Worm (Caenorhabditis elegans) whole organism, mixed stage, embryonic: ENCODE data around the gene Y44A6D.6.

Experiments used
- blmp-1 ChIP-seq: fragments of 150-350 bp; optimal IDR thresholded peaks from 2 replicates; lab custom pipeline; 2014; ENCODE audit warnings: missing biosample characterization, missing genetic modification characterization
- elt-1 ChIP-seq: sonication (generic microtip); optimal IDR thresholded peaks from 2 replicates; lab custom pipeline; 2017; ENCODE audit warnings: missing genetic modification characterization, mild to moderate bottlenecking, missing compliant biosample characterization, antibody characterized with exemption, moderate library complexity, borderline replicate concordance; ENCODE audit not compliant: insufficient read depth
- lin-13 ChIP-seq: fragments of 150-350 bp; optimal IDR thresholded peaks from 2 replicates; lab custom pipeline; 2014; ENCODE audit warnings: missing biosample characterization, missing genetic modification characterization
- mab-5 ChIP-seq: fragments of 150-350 bp; optimal IDR thresholded peaks from 2 replicates; lab custom pipeline; 2014; ENCODE audit warnings: missing biosample characterization, missing genetic modification characterization
- mep-1 ChIP-seq: fragments of 150-350 bp; optimal IDR thresholded peaks from 2 replicates; lab custom pipeline; 2017; ENCODE audit warnings: missing biosample characterization, missing genetic modification reagents, missing genetic modification characterization, inconsistent platforms
- nhr-12 ChIP-seq: fragments of 150-350 bp; optimal IDR thresholded peaks from 2 replicates; lab custom pipeline; 2014; ENCODE audit warnings: missing biosample characterization, missing genetic modification characterization
- nhr-237 ChIP-seq: fragments of 150-350 bp; optimal IDR thresholded peaks from 2 replicates; lab custom pipeline; 2014; ENCODE audit warnings: missing biosample characterization, missing genetic modification characterization
- nhr-28 ChIP-seq: fragments of 150-350 bp; optimal IDR thresholded peaks from 2 replicates; lab custom pipeline; 2014; ENCODE audit warnings: missing biosample characterization, missing genetic modification characterization
- sptf-1 ChIP-seq: sonication (generic microtip); optimal IDR thresholded peaks from 2 replicates; lab custom pipeline; 2017; ENCODE audit warnings: mild to moderate bottlenecking, missing genetic modification characterization, moderate library complexity, missing compliant biosample characterization
- tbx-8 ChIP-seq: fragments of 200-800 bp; sonication (Bioruptor generic); optimal IDR thresholded peaks from 2 replicates; lab custom pipeline; 2018; ENCODE audit warnings: mild to moderate bottlenecking, missing genetic modification characterization, moderate library complexity, missing compliant biosample characterization
- unc-120 ChIP-seq: sonication (generic microtip); optimal IDR thresholded peaks from 2 replicates; lab custom pipeline; 2017; ENCODE audit warnings: missing genetic modification characterization, missing compliant biosample characterization; ENCODE audit not compliant: poor library complexity, severe bottlenecking
- unc-39 ChIP-seq: fragments of 150-350 bp; optimal IDR thresholded peaks from 2 replicates; lab custom pipeline; 2014; ENCODE audit warnings: missing biosample characterization, missing genetic modification characterization
- unc-62 ChIP-seq: fragments of 150-350 bp; optimal IDR thresholded peaks from 2 replicates; lab custom pipeline; 2014; ENCODE audit warnings: missing biosample characterization, missing genetic modification reagents, missing genetic modification characterization
- zip-8 ChIP-seq: fragments of 150-350 bp; optimal IDR thresholded peaks from 2 replicates; lab custom pipeline; 2014; ENCODE audit warnings: missing biosample characterization, missing genetic modification characterization

DNA sequence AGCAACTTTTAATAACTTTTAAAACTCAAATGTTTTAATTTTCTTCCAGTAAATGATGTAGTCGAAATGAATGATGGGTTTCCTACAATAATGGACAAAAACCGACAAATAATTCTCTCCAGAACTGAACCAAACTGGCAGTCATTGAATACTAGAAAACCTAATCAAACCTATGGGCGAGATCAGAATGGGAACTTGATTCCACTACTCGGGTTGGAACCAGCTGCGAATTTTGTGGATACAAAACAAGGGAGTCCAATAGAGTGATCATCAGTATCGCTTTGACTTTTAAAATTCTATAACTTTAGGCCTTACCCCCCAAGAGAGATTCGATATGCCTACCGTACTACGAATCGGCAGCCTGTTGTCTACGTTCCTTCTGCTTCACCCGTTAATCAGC, 19.5 kb downstream of the Y44A6D.6 start:
- TF ChIP-seq nhr-28 (no peak), nhr-12 (tag; lab: Kevin White, UChicago) (no peak), elt-1 (tag; lab: Kevin White, UChicago) (no peak), unc-120 (tag; lab: Kevin White, UChicago) (no peak), unc-62 (GFP tag; lab: Kevin White, UChicago) (no peak), nhr-237 (no peak), blmp-1 (tag; lab: Kevin White, UChicago) (no peak), mep-1 (tag; lab: Kevin White, UChicago) (no peak), tbx-8 (no peak), unc-39 (no peak), mab-5 (tag; lab: Kevin White, UChicago) (no peak), zip-8 (no peak), sptf-1 (tag; lab: Kevin White, UChicago) (no peak), lin-13 (tag; lab: Kevin White, UChicago) (no peak)
